Fruit fly (Drosophila melanogaster): ENCODE results near the gene BBS8.

Gene BBS8

DNA sequence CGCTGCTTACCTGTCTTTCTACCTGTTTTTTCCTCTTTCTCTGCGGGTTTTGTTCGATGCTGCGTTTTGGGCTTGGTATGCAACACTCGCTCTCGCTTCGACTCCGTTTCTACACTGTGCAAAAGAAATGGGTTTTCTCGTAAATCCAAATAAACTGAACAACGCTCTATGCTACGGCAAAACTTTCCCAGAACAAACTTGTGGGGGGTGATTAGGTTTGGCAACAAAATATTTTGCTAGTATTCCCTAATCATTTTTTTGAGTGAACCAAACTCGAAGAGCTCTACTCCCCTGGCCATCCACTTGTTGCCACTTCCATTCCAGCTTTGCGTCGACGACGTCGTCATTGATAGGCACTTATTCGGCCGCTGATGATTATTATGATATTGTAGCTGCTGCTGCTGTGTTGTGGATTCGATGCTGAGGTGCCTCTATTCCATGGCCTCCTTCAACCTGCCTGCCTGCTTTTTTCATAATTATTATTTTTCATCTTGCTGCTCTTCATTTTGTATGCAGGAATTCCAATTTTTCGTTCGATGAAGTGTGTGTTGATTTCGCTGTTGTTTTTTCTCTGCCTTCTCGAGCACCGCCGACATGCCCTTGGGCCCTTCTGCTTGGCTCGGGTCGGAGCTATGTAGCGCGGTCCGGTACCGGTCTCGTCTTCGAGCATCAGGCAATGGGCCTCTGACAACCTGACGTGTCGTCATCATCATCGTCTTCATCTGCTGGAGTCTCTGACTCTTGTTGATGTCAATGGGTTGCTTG, 19.4 kb downstream of the BBS8 start (continued):
- TF ChIP-seq CG18764 (GFP tag; optimal IDR thresholded peaks at IDR 0.05) (peak; percentile 66), CG34376 (GFP tag; optimal IDR thresholded peaks at IDR 0.05) (no peak), dan (GFP tag; IDR thresholded peaks at IDR 0.05) (peak; percentile 70), TFAM (GFP tag; optimal IDR thresholded peaks at IDR 0.05) (peak; percentile 12), Awh (GFP tag; IDR thresholded peaks at IDR 0.05) (peak; percentile 76), Neu2 (GFP tag; optimal IDR thresholded peaks at IDR 0.05; ENCODE audit: borderline replicate concordance) (no peak), da (GFP tag; optimal IDR thresholded peaks at IDR 0.05) (no peak), Vsx1 (GFP tag; optimal IDR thresholded peaks at IDR 0.05) (peak; percentile 59), CG30403 (GFP tag; optimal IDR thresholded peaks at IDR 0.05) (peak; percentile 78), CG7745 (tag; optimal IDR thresholded peaks at IDR 0.05) (no peak), ash1 (GFP tag; optimal IDR thresholded peaks at IDR 0.05) (no peak), aop (GFP tag; IDR thresholded peaks at IDR 0.05) (peak; percentile 74), fd64A (GFP tag; optimal IDR thresholded peaks at IDR 0.05) (peak; percentile 76), Jarid2 (GFP tag; optimal IDR thresholded peaks at IDR 0.05) (peak; percentile 4), lbe (GFP tag; optimal IDR thresholded peaks at IDR 0.05) (peak; percentile 92), Ets65A (GFP tag) (peak; percentile 97), tgo (GFP tag; IDR thresholded peaks at IDR 0.05) (peak; percentile 72), Dfd (GFP tag; optimal IDR thresholded peaks at IDR 0.05) (no peak), CG7357 (GFP tag; IDR thresholded peaks at IDR 0.05) (peak; percentile 75; the same call in 1 of the 3 replicates), sens-2 (GFP tag; IDR thresholded peaks at IDR 0.05) (peak; percentile 81), Pdp1 (GFP tag; optimal IDR thresholded peaks at IDR 0.05) (peak; percentile 71 to 79), phol (tag; optimal IDR thresholded peaks at IDR 0.05) (peak; percentile 88), kni (GFP tag; optimal IDR thresholded peaks at IDR 0.05) (peak; percentile 10), Scr (GFP tag; IDR thresholded peaks at IDR 0.05; ENCODE audit: partially characterized antibody) (no peak), Tbp (GFP tag; optimal IDR thresholded peaks at IDR 0.05) (no peak), grau (tag; optimal IDR thresholded peaks at IDR 0.05) (peak; percentile 76), psq (GFP tag; optimal IDR thresholded peaks at IDR 0.05) (peak; percentile 66), Opbp (GFP tag; IDR thresholded peaks at IDR 0.05; ENCODE audit: partially characterized antibody) (no peak), exex (tag; optimal IDR thresholded peaks at IDR 0.05) (no peak), CG12236 (GFP tag; optimal IDR thresholded peaks at IDR 0.05) (peak; percentile 91), ap (GFP tag; IDR thresholded peaks at IDR 0.05) (peak; percentile 80), gce (GFP tag; IDR thresholded peaks at IDR 0.05) (peak; percentile 89), CG13287 (GFP tag; IDR thresholded peaks at IDR 0.05; ENCODE audit: partially characterized antibody) (no peak), CG11398 (GFP tag; optimal IDR thresholded peaks at IDR 0.05) (peak; percentile 64), hb (GFP tag; IDR thresholded peaks at IDR 0.05; ENCODE audit: partially characterized antibody) (no peak), CG2120 (GFP tag; optimal IDR thresholded peaks at IDR 0.05) (no peak), CG32772 (GFP tag; IDR thresholded peaks at IDR 0.05) (peak; percentile 81), Rfx (GFP tag; IDR thresholded peaks at IDR 0.05) (0 out of 2 replicates have a peak, but pooled peaks have one; percentile 24), Dp (GFP tag; optimal IDR thresholded peaks at IDR 0.05) (no peak), Nf-YC (tag; optimal IDR thresholded peaks at IDR 0.05) (no peak), CG7928 (GFP tag; optimal IDR thresholded peaks at IDR 0.05) (no peak), Dll (GFP tag; IDR thresholded peaks at IDR 0.05; ENCODE audit: partially characterized antibody) (no peak), ssp (GFP tag; IDR thresholded peaks at IDR 0.05) (peak; percentile 70), slou (GFP tag; optimal IDR thresholded peaks at IDR 0.05) (peak; percentile 2), seq (GFP tag; IDR thresholded peaks at IDR 0.05) (peak; percentile 74), jigr1 (GFP tag; IDR thresholded peaks at IDR 0.05) (peak; percentile 64; the same call in 1 of the 3 replicates), Aef1 (GFP tag; IDR thresholded peaks at IDR 0.05) (peak; percentile 67), Bdp1 (GFP tag; optimal IDR thresholded peaks at IDR 0.05) (peak; percentile 67), Lpt (GFP tag; optimal IDR thresholded peaks at IDR 0.05) (no peak), hbn (GFP tag; IDR thresholded peaks at IDR 0.05; ENCODE audit: partially characterized antibody) (no peak)
